Fruit fly (Drosophila melanogaster) Kc167 (cell line): ENCODE measurements around the gene CG5704.

Source experiments
- Sin3A ChIP-seq: fragments of >200 bp; optimal IDR thresholded peaks from 2 replicates; lab custom pipeline; 2018; ENCODE audit warnings: missing external identifiers
- h ChIP-seq: fragments of >200 bp; optimal IDR thresholded peaks from 3 replicates; lab custom pipeline; 2018; ENCODE audit warnings: missing external identifiers
- insv ChIP-seq: fragments of >200 bp; optimal IDR thresholded peaks from 3 replicates; lab custom pipeline; 2018; ENCODE audit warnings: missing external identifiers
- psq ChIP-seq: fragments of >200 bp; optimal IDR thresholded peaks from 2 replicates; lab custom pipeline; 2017; ENCODE audit warnings: missing external identifiers
- ttk ChIP-seq: sonication (Bioruptor generic); optimal IDR thresholded peaks from 2 replicates; lab custom pipeline; 2017; ENCODE audit warnings: missing external identifiers

DNA sequence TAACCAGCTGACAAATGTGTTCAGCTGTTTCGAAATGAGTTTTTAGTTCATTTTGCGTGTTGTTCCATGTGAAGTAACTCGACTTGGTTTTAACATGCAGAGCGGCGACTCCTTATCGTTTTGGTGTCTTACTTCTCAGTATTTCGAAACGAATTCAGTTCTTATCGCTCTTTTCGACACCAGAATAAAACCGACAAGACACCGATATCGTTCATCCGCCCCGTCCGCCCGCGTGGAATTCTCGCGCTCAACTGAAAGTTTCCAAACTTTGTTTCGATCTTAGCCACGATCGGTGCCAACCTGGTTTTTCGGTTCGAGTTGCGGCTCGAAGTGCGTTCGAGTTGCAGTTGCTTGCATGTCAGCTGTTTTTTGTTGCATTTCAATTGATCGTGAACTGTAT, 7.2 kb downstream of the CG5704 start, which contains the start of gene CG15822:
- TF ChIP-seq Sin3A (lab: Kevin White, UChicago) (no peak), psq (lab: Kevin White, UChicago) (no peak), ttk (no peak), insv (no peak), h (no peak)
